Worm (Caenorhabditis elegans) whole organism, young adult: Measurements from ENCODE around the gene jun-1.

ENCODE experiments used
- B0336.3 ChIP-seq: fragments of 200-800 bp; sonication (Bioruptor generic); IDR thresholded peaks from 2 replicates; pipeline ENCODE4 v1.3.6; 2022; ENCODE audit warnings: missing genetic modification characterization, missing compliant biosample characterization
- F57C9.4 ChIP-seq: sonication (generic microtip); optimal IDR thresholded peaks from 2 replicates; lab custom pipeline; 2017; ENCODE audit warnings: mild to moderate bottlenecking, missing genetic modification characterization, missing compliant biosample characterization
- K11D2.4 ChIP-seq: fragments of 200-800 bp; sonication (Bioruptor generic); IDR thresholded peaks from 2 replicates; pipeline ENCODE4 v1.3.6; 2022; ENCODE audit warnings: missing genetic modification reagents, missing genetic modification characterization, missing compliant biosample characterization
- T07F8.4 ChIP-seq: sonication (generic microtip); optimal IDR thresholded peaks from 2 replicates; lab custom pipeline; 2016; ENCODE audit warnings: mild to moderate bottlenecking, missing genetic modification characterization, moderate library complexity, missing compliant biosample characterization
- Y53G8AR.9 ChIP-seq: fragments of 200-800 bp; sonication (Bioruptor generic); conservative IDR thresholded peaks from 2 replicates; pipeline ENCODE4 v1.3.6; 2022; ENCODE audit warnings: missing genetic modification reagents, missing genetic modification characterization, missing compliant biosample characterization
- Y56A3A.18 ChIP-seq: fragments of 200-800 bp; sonication (Bioruptor generic); IDR thresholded peaks from 2 replicates; pipeline ENCODE4 v1.3.6; 2022; ENCODE audit warnings: missing genetic modification reagents, missing genetic modification characterization, missing compliant biosample characterization
- aptf-2 ChIP-seq: fragments of 200-800 bp; sonication (Bioruptor generic); conservative IDR thresholded peaks from 2 replicates; pipeline ENCODE4 v1.3.6; 2022; ENCODE audit warnings: missing genetic modification reagents, missing genetic modification characterization, missing compliant biosample characterization
- attf-3 ChIP-seq: fragments of 200-800 bp; sonication (Bioruptor generic); conservative IDR thresholded peaks from 2 replicates; pipeline ENCODE4 v1.3.6; 2022; ENCODE audit warnings: missing genetic modification reagents, missing genetic modification characterization, missing compliant biosample characterization
- attf-5 ChIP-seq: fragments of 200-800 bp; sonication (Bioruptor generic); optimal IDR thresholded peaks from 2 replicates; lab custom pipeline; 2018; ENCODE audit warnings: mild to moderate bottlenecking, missing genetic modification characterization, missing compliant biosample characterization
- ccch-3 ChIP-seq: fragments of 200-800 bp; sonication (Bioruptor generic); optimal IDR thresholded peaks from 2 replicates; lab custom pipeline; 2018; ENCODE audit warnings: mild to moderate bottlenecking, missing genetic modification characterization, missing compliant biosample characterization
- cebp-1 ChIP-seq, 2 experiments: fragments of 200-800 bp in 1 of 2; sonication (Bioruptor generic) in 1 of 2; sonication (generic microtip) in 1 of 2; IDR thresholded peaks in 1 of 2; optimal IDR thresholded peaks in 1 of 2; 2 replicates each; pipeline versions ENCODE4 v1.3.6 to Lab custom; 2017 to 2022; ENCODE audit warnings: missing compliant biosample characterization in 2 of 2, missing genetic modification characterization in 2 of 2, mild to moderate bottlenecking in 1 of 2, missing genetic modification reagents in 1 of 2, moderate library complexity in 1 of 2
- ceh-100 ChIP-seq: fragments of 200-800 bp; sonication (Bioruptor generic); IDR thresholded peaks from 2 replicates; pipeline ENCODE4 v1.3.6; 2022; ENCODE audit warnings: missing genetic modification reagents, missing genetic modification characterization, missing compliant biosample characterization
- ceh-27 ChIP-seq: fragments of 200-800 bp; sonication (Bioruptor generic); optimal IDR thresholded peaks from 2 replicates; lab custom pipeline; 2018; ENCODE audit warnings: mild to moderate bottlenecking, missing genetic modification characterization, moderate library complexity, missing compliant biosample characterization
- ceh-79 ChIP-seq: sonication (generic microtip); optimal IDR thresholded peaks from 2 replicates; lab custom pipeline; 2017; ENCODE audit warnings: mild to moderate bottlenecking, missing genetic modification characterization, missing compliant biosample characterization
- dox-1 ChIP-seq: fragments of 200-800 bp; sonication (Bioruptor generic); IDR thresholded peaks from 2 replicates; pipeline ENCODE4 v1.3.6; 2022; ENCODE audit warnings: missing genetic modification reagents, missing genetic modification characterization, missing compliant biosample characterization
- dpl-1 ChIP-seq: fragments of 150-350 bp; optimal IDR thresholded peaks from 2 replicates; lab custom pipeline; 2014; ENCODE audit warnings: missing biosample characterization, missing genetic modification reagents, missing genetic modification characterization
- efl-1 ChIP-seq: fragments of 150-350 bp; optimal IDR thresholded peaks from 2 replicates; lab custom pipeline; 2014; ENCODE audit warnings: missing biosample characterization, missing genetic modification reagents, missing genetic modification characterization
- egrh-3 ChIP-seq: fragments of 200-800 bp; sonication (Bioruptor generic); IDR thresholded peaks from 2 replicates; pipeline ENCODE4 v1.3.6; 2022; ENCODE audit warnings: missing genetic modification reagents, missing genetic modification characterization, missing compliant biosample characterization
- ets-4 ChIP-seq: fragments of 200-800 bp; sonication (Bioruptor generic); optimal IDR thresholded peaks from 2 replicates; lab custom pipeline; 2018; ENCODE audit warnings: mild to moderate bottlenecking, missing genetic modification characterization, missing compliant biosample characterization
- hmg-1.2 ChIP-seq: fragments of 200-800 bp; sonication (Bioruptor generic); IDR thresholded peaks from 2 replicates; pipeline ENCODE4 v1.3.6; 2022; ENCODE audit warnings: missing genetic modification reagents, missing genetic modification characterization, missing compliant biosample characterization
- lag-1 ChIP-seq: fragments of 200-800 bp; sonication (Bioruptor generic); IDR thresholded peaks from 2 replicates; pipeline ENCODE4 v1.3.6; 2022; ENCODE audit warnings: missing genetic modification reagents, missing genetic modification characterization, missing compliant biosample characterization
- lin-35 ChIP-seq, 3 experiments: fragments of 150-350 bp in 2 of 3; sonication (generic microtip) in 1 of 3; optimal IDR thresholded peaks; 2 replicates each; lab custom pipeline; 2014 to 2018; ENCODE audit warnings: missing biosample characterization in 3 of 3, missing genetic modification characterization in 3 of 3, missing genetic modification reagents in 3 of 3
- lsl-1 ChIP-seq: fragments of 200-800 bp; sonication (Bioruptor generic); optimal IDR thresholded peaks from 2 replicates; lab custom pipeline; 2018; ENCODE audit warnings: mild to moderate bottlenecking, missing genetic modification characterization, moderate library complexity, missing compliant biosample characterization
- madf-8 ChIP-seq: fragments of 200-800 bp; sonication (Bioruptor generic); conservative IDR thresholded peaks from 2 replicates; pipeline ENCODE4 v1.3.6; 2022; ENCODE audit warnings: missing genetic modification reagents, missing genetic modification characterization, missing compliant biosample characterization
- mxl-1 ChIP-seq: sonication (generic microtip); optimal IDR thresholded peaks from 2 replicates; lab custom pipeline; 2016; ENCODE audit warnings: missing genetic modification characterization, missing compliant biosample characterization
- nfya-1 ChIP-seq: sonication (generic microtip); optimal IDR thresholded peaks from 2 replicates; lab custom pipeline; 2017; ENCODE audit warnings: antibody characterized with exemption, missing compliant biosample characterization, missing genetic modification characterization, borderline replicate concordance; ENCODE audit not compliant: insufficient read depth
- nfya-2 ChIP-seq: fragments of 200-800 bp; sonication (Bioruptor generic); IDR thresholded peaks from 2 replicates; pipeline ENCODE4 v1.3.6; 2022; ENCODE audit warnings: missing genetic modification reagents, missing genetic modification characterization, missing compliant biosample characterization
- nfyb-1 ChIP-seq: fragments of 200-800 bp; sonication (Bioruptor generic); IDR thresholded peaks from 2 replicates; pipeline ENCODE4 v1.3.6; 2022; ENCODE audit warnings: missing genetic modification reagents, missing genetic modification characterization, missing compliant biosample characterization
- nhr-80 ChIP-seq: sonication (generic microtip); optimal IDR thresholded peaks from 2 replicates; lab custom pipeline; 2016; ENCODE audit warnings: missing genetic modification characterization, missing compliant biosample characterization
- nhr-90 ChIP-seq: sonication (generic microtip); optimal IDR thresholded peaks from 2 replicates; lab custom pipeline; 2016; ENCODE audit warnings: missing genotype, mild to moderate bottlenecking, missing genetic modification characterization, missing compliant biosample characterization
- pbrm-1 ChIP-seq: fragments of 200-800 bp; sonication (Bioruptor generic); IDR thresholded peaks from 2 replicates; pipeline ENCODE4 v1.3.6; 2022; ENCODE audit warnings: missing genetic modification reagents, missing genetic modification characterization, missing compliant biosample characterization
- rpc-1 ChIP-seq, 2 experiments: fragments of 150-350 bp in 1 of 2; sonication (generic microtip) in 1 of 2; optimal IDR thresholded peaks; 2 replicates each; lab custom pipeline; 2014 to 2018; ENCODE audit warnings: missing biosample characterization in 1 of 2, missing genetic modification characterization in 1 of 2, missing genetic modification reagents in 1 of 2, missing genotype in 1 of 2
- sdz-38 ChIP-seq: sonication (generic microtip); optimal IDR thresholded peaks from 2 replicates; lab custom pipeline; 2016; ENCODE audit warnings: missing genotype, missing genetic modification characterization, missing compliant biosample characterization
- snpc-1.3 ChIP-seq: sonication (generic microtip); optimal IDR thresholded peaks from 2 replicates; lab custom pipeline; 2017; ENCODE audit warnings: missing genetic modification characterization, mild to moderate bottlenecking, missing compliant biosample characterization, antibody characterized with exemption, moderate library complexity, missing genotype, missing genetic modification reagents; ENCODE audit not compliant: insufficient read depth
- tbx-9 ChIP-seq: sonication (generic microtip); optimal IDR thresholded peaks from 2 replicates; lab custom pipeline; 2016; ENCODE audit warnings: borderline replicate concordance, missing genetic modification characterization, inconsistent platforms, missing compliant biosample characterization
- tlf-1 ChIP-seq: fragments of 200-800 bp; sonication (Bioruptor generic); optimal IDR thresholded peaks from 2 replicates; lab custom pipeline; 2018; ENCODE audit warnings: mild to moderate bottlenecking, missing genetic modification characterization, missing compliant biosample characterization
- xnd-1 ChIP-seq: sonication (generic microtip); optimal IDR thresholded peaks from 2 replicates; lab custom pipeline; 2016; ENCODE audit warnings: missing genotype, missing genetic modification reagents, missing genetic modification characterization, missing compliant biosample characterization
- zfh-2 ChIP-seq: fragments of 200-800 bp; sonication (Bioruptor generic); conservative IDR thresholded peaks from 2 replicates; pipeline ENCODE4 v1.3.6; 2022; ENCODE audit warnings: missing genetic modification reagents, missing genetic modification characterization, missing compliant biosample characterization
- ztf-18 ChIP-seq: sonication (generic microtip); optimal IDR thresholded peaks from 2 replicates; lab custom pipeline; 2016; ENCODE audit warnings: missing genotype, mild to moderate bottlenecking, missing genetic modification characterization, missing compliant biosample characterization
- ztf-25 ChIP-seq: fragments of 200-800 bp; sonication (Bioruptor generic); IDR thresholded peaks from 2 replicates; pipeline ENCODE4 v1.3.6; 2022; ENCODE audit warnings: missing genetic modification reagents, missing genetic modification characterization, missing compliant biosample characterization
- ztf-28 ChIP-seq: fragments of 200-800 bp; sonication (Bioruptor generic); IDR thresholded peaks from 2 replicates; pipeline ENCODE4 v1.3.6; 2022; ENCODE audit warnings: missing genetic modification reagents, missing genetic modification characterization, missing compliant biosample characterization

The jun-1 gene

ce11 chrII:9094247-9094790, 18.6 kb upstream of the jun-1 start:
- TF ChIP-seq T07F8.4 (tag; lab: Kevin White, UChicago) (no peak), nhr-80 (tag; lab: Kevin White, UChicago) (peak; percentile 80), nfya-1 (tag; lab: Kevin White, UChicago) (no peak), ztf-18 (tag; lab: Kevin White, UChicago) (peak; percentile 0), lsl-1 (GFP tag; lab: Kevin White, UChicago) (no peak), tbx-9 (tag; lab: Kevin White, UChicago) (no peak)

DNA sequence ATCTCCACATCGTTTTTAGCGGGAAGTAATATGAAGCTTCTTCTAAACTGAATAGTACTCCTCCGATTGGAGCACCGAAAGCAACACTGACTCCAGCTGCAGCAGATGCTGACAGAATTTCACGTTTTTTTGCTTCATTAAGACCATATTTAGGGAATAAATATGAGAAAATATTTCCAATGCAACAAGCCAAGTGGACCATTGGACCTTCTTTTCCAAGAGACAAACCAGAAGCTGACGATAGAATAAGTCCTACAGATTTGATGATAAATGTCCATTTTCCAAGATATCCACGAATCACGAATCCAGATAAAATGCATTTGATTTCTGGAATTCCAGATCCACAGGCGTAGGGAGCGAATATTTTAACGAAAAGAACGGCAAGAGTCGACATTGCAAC, 15.7 kb upstream of the jun-1 start:
- TF ChIP-seq aptf-2 (no peak), sdz-38 (tag; lab: Kevin White, UChicago) (no peak)

DNA sequence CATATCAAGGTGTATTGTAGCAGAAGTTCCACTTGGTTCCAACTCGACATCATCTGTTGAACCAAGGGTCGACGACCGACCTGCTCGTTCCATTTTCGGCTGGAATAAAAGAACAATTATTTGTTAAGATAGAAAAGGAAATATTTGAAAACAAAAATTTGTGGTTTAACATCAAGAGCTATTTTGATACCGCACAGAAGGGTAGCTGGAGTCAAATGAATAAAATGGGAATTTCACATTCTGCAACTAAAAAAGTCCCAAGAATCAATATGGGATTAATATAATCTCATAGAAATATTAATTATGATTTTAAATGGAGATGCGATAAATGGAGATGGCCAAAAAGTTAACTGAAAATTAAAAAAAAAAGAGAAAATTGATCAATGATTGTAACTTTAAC, 14.5 kb upstream of the jun-1 start, which contains the start of gene clh-5:
Gene clh-5 (minus strand): TSS at position 101 of the 400 bp plus-strand sequence.
- TF ChIP-seq cebp-1 (GFP tag; IDR thresholded peaks at IDR 0.05; lab: Robert Waterston, UW) (no peak), cebp-1 (tag; optimal IDR thresholded peaks at IDR 0.05; lab: Kevin White, UChicago) (no peak), ccch-3 (no peak), egrh-3 (no peak), snpc-1.3 (tag; lab: Kevin White, UChicago) (no peak), nhr-90 (tag; lab: Kevin White, UChicago) (no peak), ceh-27 (GFP tag; lab: Kevin White, UChicago) (no peak), rpc-1 (optimal IDR thresholded peaks at IDR 0.05; lab: Kevin White, UChicago) (no peak), rpc-1 (tag; optimal IDR thresholded peaks at IDR 0.05; lab: Kevin White, UChicago) (no peak), ceh-79 (tag; lab: Kevin White, UChicago) (no peak), ets-4 (no peak), ztf-25 (no peak), lsl-1 (GFP tag; lab: Kevin White, UChicago) (no peak), dpl-1 (no peak), ceh-100 (GFP tag; lab: Robert Waterston, UW) (no peak), mxl-1 (tag; lab: Kevin White, UChicago) (no peak), ztf-18 (tag; lab: Kevin White, UChicago) (no peak)
- TF ChIP-seq, all 124 proteins: peak for 0

DNA sequence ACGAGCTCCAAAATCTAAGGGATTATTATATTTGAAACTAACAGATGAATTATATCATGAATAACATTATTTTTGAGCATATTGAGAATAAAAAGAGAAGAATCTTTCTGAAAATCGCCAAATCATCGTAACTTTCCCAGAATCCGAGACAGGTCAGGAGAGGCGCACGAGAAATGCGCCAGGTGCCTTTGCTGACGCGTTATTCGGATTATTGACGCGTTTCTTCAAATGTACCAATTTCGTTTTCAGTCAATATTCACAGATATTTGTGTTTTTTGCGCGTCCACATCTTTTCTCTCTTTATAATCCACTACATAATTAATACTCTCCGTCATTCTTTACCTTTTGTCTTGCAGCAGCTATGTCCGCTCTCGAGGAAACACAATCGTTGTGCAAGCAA, 13.9 kb upstream of the jun-1 start, which contains the start of gene T24H10.1:
Gene T24H10.1 (plus strand): TSS at position 355 of the 400 bp plus-strand sequence.
- peak; percentile 17 for TF ChIP-seq ceh-27 (GFP tag; lab: Kevin White, UChicago)
- TF ChIP-seq nhr-80 (tag; lab: Kevin White, UChicago) = peak; percentile 26
- peak; percentile 51 for TF ChIP-seq efl-1
- peak; percentile 97 for TF ChIP-seq ztf-18 (tag; lab: Kevin White, UChicago)
- peak; percentile 57 for TF ChIP-seq lsl-1 (GFP tag; lab: Kevin White, UChicago)
- TF ChIP-seq dpl-1 = peak; percentile 48
- peak in 1 of 3 experiments; percentile 67 for TF ChIP-seq lin-35 (GFP tag; optimal IDR thresholded peaks at IDR 0.05; lab: Kevin White, UChicago)
- peak; percentile 41 for TF ChIP-seq xnd-1
- peak; percentile 28 for TF ChIP-seq attf-5 (GFP tag; lab: Kevin White, UChicago)
- peak; percentile 77 for TF ChIP-seq B0336.3
- 0 out of 2 replicates have a peak, but pooled peaks have one; percentile 14 for TF ChIP-seq K11D2.4 (GFP tag; lab: Robert Waterston, UW)
- TF ChIP-seq madf-8 (GFP tag; lab: Robert Waterston, UW) = 0 out of 2 replicates have a peak, but pooled peaks have one; percentile 16
- TF ChIP-seq attf-3 = peak; percentile 66; the same call in 1 of the 2 replicates
- TF ChIP-seq dox-1 (GFP tag; lab: Robert Waterston, UW) = peak; percentile 78
- peak; percentile 73 for TF ChIP-seq pbrm-1 (GFP tag; lab: Robert Waterston, UW)
- no peak for TF ChIP-seq zfh-2 (GFP tag; lab: Robert Waterston, UW)
- TF ChIP-seq hmg-1.2 (GFP tag; lab: Robert Waterston, UW) = peak; percentile 46
- no peak for TF ChIP-seq nfya-2 (GFP tag; lab: Robert Waterston, UW)
- TF ChIP-seq ztf-28 (GFP tag; lab: Robert Waterston, UW) = no peak
- no peak for TF ChIP-seq F57C9.4 (tag; lab: Kevin White, UChicago)
- TF ChIP-seq nfyb-1 (GFP tag; lab: Robert Waterston, UW) = peak; percentile 64; the same call in 1 of the 2 replicates
- 0 out of 2 replicates have a peak, but pooled peaks have one; percentile 52 for TF ChIP-seq Y53G8AR.9 (GFP tag; lab: Robert Waterston, UW)
- TF ChIP-seq Y56A3A.18 (GFP tag; lab: Robert Waterston, UW) = peak; percentile 61; the same call in 1 of the 2 replicates
- TF ChIP-seq ztf-25 = no peak
- TF ChIP-seq tlf-1 = peak; percentile 19
- no peak for TF ChIP-seq lag-1 (GFP tag; lab: Robert Waterston, UW)
